Worm (Caenorhabditis elegans) whole organism, young adult: ENCODE measurements around the gene F36G3.1.

Experiments
- B0035.1 ChIP-seq: sonication (generic microtip); optimal IDR thresholded peaks from 2 replicates; lab custom pipeline; 2016; ENCODE audit warnings: missing genetic modification characterization, mild to moderate bottlenecking, missing compliant biosample characterization, missing genotype, missing genetic modification reagents
- ama-1 ChIP-seq, 3 experiments: fragments of 150-350 bp in 1 of 3; sonication (generic microtip) in 2 of 3; optimal IDR thresholded peaks; 2 replicates each; lab custom pipeline; 2014 to 2018; ENCODE audit warnings: missing biosample characterization in 2 of 3, missing genetic modification characterization in 2 of 3, missing genetic modification reagents in 2 of 3
- attf-3 ChIP-seq: fragments of 200-800 bp; sonication (Bioruptor generic); conservative IDR thresholded peaks from 2 replicates; pipeline ENCODE4 v1.3.6; 2022; ENCODE audit warnings: missing genetic modification reagents, missing genetic modification characterization, missing compliant biosample characterization
- ceh-91 ChIP-seq: fragments of 200-800 bp; sonication (Bioruptor generic); IDR thresholded peaks from 2 replicates; pipeline ENCODE4 v1.3.6; 2022; ENCODE audit warnings: missing genetic modification reagents, missing genetic modification characterization, missing compliant biosample characterization
- dpl-1 ChIP-seq: fragments of 150-350 bp; optimal IDR thresholded peaks from 2 replicates; lab custom pipeline; 2014; ENCODE audit warnings: missing biosample characterization, missing genetic modification reagents, missing genetic modification characterization
- egl-18 ChIP-seq: fragments of 200-800 bp; sonication (Bioruptor generic); IDR thresholded peaks from 2 replicates; pipeline ENCODE4 v1.3.6; 2022; ENCODE audit warnings: missing genetic modification reagents, missing genetic modification characterization, missing compliant biosample characterization
- gei-17 ChIP-seq: fragments of 200-800 bp; sonication (Bioruptor generic); optimal IDR thresholded peaks from 2 replicates; lab custom pipeline; 2018; ENCODE audit warnings: mild to moderate bottlenecking, missing genetic modification characterization, missing compliant biosample characterization
- lin-26 ChIP-seq: fragments of 200-800 bp; sonication (Bioruptor generic); IDR thresholded peaks from 2 replicates; pipeline ENCODE4 v1.3.6; 2022; ENCODE audit warnings: missing genetic modification reagents, missing genetic modification characterization, missing compliant biosample characterization
- lin-54 ChIP-seq: fragments of 200-800 bp; sonication (Bioruptor generic); optimal IDR thresholded peaks from 2 replicates; lab custom pipeline; 2018; ENCODE audit warnings: mild to moderate bottlenecking, missing genetic modification characterization, missing compliant biosample characterization
- mes-4 ChIP-seq: sonication (generic microtip); optimal IDR thresholded peaks from 2 replicates; lab custom pipeline; 2016; ENCODE audit warnings: missing genotype, missing genetic modification characterization, missing compliant biosample characterization
- nhr-120 ChIP-seq: fragments of 200-800 bp; sonication (Bioruptor generic); IDR thresholded peaks from 2 replicates; pipeline ENCODE4 v1.3.6; 2022; ENCODE audit warnings: missing genetic modification characterization, missing compliant biosample characterization
- sdz-38 ChIP-seq: sonication (generic microtip); optimal IDR thresholded peaks from 2 replicates; lab custom pipeline; 2016; ENCODE audit warnings: missing genotype, missing genetic modification characterization, missing compliant biosample characterization
- snpc-4 ChIP-seq, 5 experiments: fragments of 150-350 bp in 1 of 5; sonication (generic microtip) in 4 of 5; optimal IDR thresholded peaks; 2 replicates each; lab custom pipeline; 2014 to 2018; ENCODE audit warnings: missing genetic modification characterization in 5 of 5, missing biosample characterization in 3 of 5, antibody characterized with exemption in 2 of 5, mild to moderate bottlenecking in 2 of 5, missing compliant biosample characterization in 2 of 5, missing genotype in 2 of 5, moderate library complexity in 2 of 5, missing genetic modification reagents in 1 of 5
- tbp1 ChIP-seq: fragments of 200-800 bp; sonication (Bioruptor generic); optimal IDR thresholded peaks from 2 replicates; lab custom pipeline; 2018; ENCODE audit warnings: mild to moderate bottlenecking, missing genetic modification characterization, missing compliant biosample characterization
- ztf-18 ChIP-seq: sonication (generic microtip); optimal IDR thresholded peaks from 2 replicates; lab custom pipeline; 2016; ENCODE audit warnings: missing genotype, mild to moderate bottlenecking, missing genetic modification characterization, missing compliant biosample characterization
- ztf-22 ChIP-seq: fragments of 200-800 bp; sonication (Bioruptor generic); optimal IDR thresholded peaks from 2 replicates; lab custom pipeline; 2018; ENCODE audit warnings: mild to moderate bottlenecking, missing genetic modification characterization, moderate library complexity, missing compliant biosample characterization
- ztf-3 ChIP-seq: fragments of 200-800 bp; sonication (Bioruptor generic); optimal IDR thresholded peaks from 2 replicates; lab custom pipeline; 2018; ENCODE audit warnings: mild to moderate bottlenecking, missing genetic modification characterization, missing compliant biosample characterization

Gene F36G3.1

ce11 chrX:9735479-9735878 lies 53.5 kb downstream of the F36G3.1 start:
- no peak for TF ChIP-seq dpl-1
- TF ChIP-seq snpc-4 (GFP tag; optimal IDR thresholded peaks at IDR 0.05; lab: Kevin White, UChicago) = no peak
- no peak for TF ChIP-seq snpc-4 (tag; optimal IDR thresholded peaks at IDR 0.05; lab: Kevin White, UChicago)
- TF ChIP-seq ztf-22 (GFP tag; lab: Kevin White, UChicago) = no peak
- TF ChIP-seq attf-3 (GFP tag; lab: Robert Waterston, UW) = no peak
- TF ChIP-seq sdz-38 = no peak
- TF ChIP-seq ztf-3 (GFP tag; lab: Kevin White, UChicago) = no peak
- no peak for TF ChIP-seq ztf-18 (tag; lab: Kevin White, UChicago)
- TF ChIP-seq ama-1 (optimal IDR thresholded peaks at IDR 0.05; lab: Kevin White, UChicago) = no peak
- TF ChIP-seq ama-1 (GFP tag; optimal IDR thresholded peaks at IDR 0.05; lab: Kevin White, UChicago) = no peak
- no peak for TF ChIP-seq tbp1 (GFP tag; lab: Kevin White, UChicago)
- no peak for TF ChIP-seq lin-26 (GFP tag; lab: Robert Waterston, UW)
- no peak for TF ChIP-seq nhr-120 (GFP tag; lab: Robert Waterston, UW)
- TF ChIP-seq gei-17 (GFP tag; lab: Kevin White, UChicago) = no peak
- TF ChIP-seq mes-4 (tag; lab: Kevin White, UChicago) = no peak
- TF ChIP-seq ceh-91 (GFP tag; lab: Robert Waterston, UW) = no peak
- no peak for TF ChIP-seq egl-18 (GFP tag; lab: Robert Waterston, UW)
- TF ChIP-seq B0035.1 (tag; lab: Kevin White, UChicago) = no peak
- no peak for TF ChIP-seq lin-54
- TF ChIP-seq, all 124 proteins: peak for 0
